Worm (Caenorhabditis elegans) whole organism, early embryonic: Measurements from ENCODE around the gene srbc-1.

ENCODE experiments used
- B0310.2 ChIP-seq: sonication (generic microtip); optimal IDR thresholded peaks from 2 replicates; lab custom pipeline; 2016; ENCODE audit warnings: mild to moderate bottlenecking, missing genetic modification characterization, missing compliant biosample characterization
- ama-1 ChIP-seq: fragments of 150-350 bp; optimal IDR thresholded peaks from 2 replicates; lab custom pipeline; 2014
- ceh-13 ChIP-seq: fragments of 200-800 bp; sonication (Bioruptor generic); optimal IDR thresholded peaks from 2 replicates; lab custom pipeline; 2018; ENCODE audit warnings: mild to moderate bottlenecking, missing genetic modification characterization, missing compliant biosample characterization
- flt-1 ChIP-seq: fragments of 200-800 bp; sonication (Bioruptor generic); IDR thresholded peaks from 2 replicates; pipeline ENCODE4 v1.3.6; 2022; ENCODE audit warnings: missing genetic modification characterization, missing compliant biosample characterization
- hnd-1 ChIP-seq: sonication (generic microtip); optimal IDR thresholded peaks from 2 replicates; lab custom pipeline; 2016; ENCODE audit warnings: missing genetic modification characterization, missing compliant biosample characterization
- pes-1 ChIP-seq: fragments of 200-800 bp; sonication (Bioruptor generic); IDR thresholded peaks from 2 replicates; pipeline ENCODE4 v1.3.6; 2022; ENCODE audit warnings: missing genetic modification reagents, missing genetic modification characterization, missing compliant biosample characterization
- scrt-1 ChIP-seq: fragments of 200-800 bp; sonication (Bioruptor generic); IDR thresholded peaks from 2 replicates; pipeline ENCODE4 v1.3.6; 2022; ENCODE audit warnings: missing genetic modification characterization, missing compliant biosample characterization

DNA sequence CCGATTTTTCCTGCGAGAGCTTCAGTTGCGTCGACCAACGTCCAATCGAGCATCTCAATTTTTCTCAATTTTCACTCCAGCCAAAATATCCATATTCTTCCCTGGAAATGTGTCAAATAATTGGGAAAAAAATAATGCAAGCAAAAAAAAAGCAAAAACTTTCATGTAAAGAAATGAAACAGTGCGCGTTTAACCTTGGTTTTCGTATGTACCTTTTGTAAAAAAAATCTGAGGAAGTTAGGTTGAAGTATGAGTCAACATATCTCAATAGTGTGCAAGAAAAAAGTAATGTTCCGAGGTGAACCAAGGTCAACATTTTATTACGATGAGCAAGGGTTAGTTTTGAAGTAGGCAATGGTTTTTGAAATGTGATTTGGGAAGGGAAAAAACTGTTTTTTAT is 51.6 kb downstream of the srbc-1 start, which contains the start of gene T28A11.13:
- no peak for TF ChIP-seq pes-1 (GFP tag; lab: Robert Waterston, UW)
- TF ChIP-seq hnd-1 (tag; lab: Kevin White, UChicago): no peak
- TF ChIP-seq ama-1 (lab: Kevin White, UChicago): no peak
- TF ChIP-seq flt-1 (GFP tag; lab: Robert Waterston, UW): no peak
- TF ChIP-seq B0310.2 (tag; lab: Kevin White, UChicago): no peak
- TF ChIP-seq scrt-1: no peak
- TF ChIP-seq ceh-13: no peak
